Worm (Caenorhabditis elegans): ENCODE data around the gene AC3.5.

AC3.5 gene

ce11 chrV:10352928-10353427 is 35.3 kb upstream of the AC3.5 start, which contains the start of gene nol-56:
Gene nol-56, minus strand, starts transcription at chrV:10352978.
- TF ChIP-seq snpc-4 (tag; optimal IDR thresholded peaks at IDR 0.05) (peak; percentile 70), lsy-2 (tag; optimal IDR thresholded peaks at IDR 0.05) (peak; percentile 66 to 93), unc-55 (GFP tag; optimal IDR thresholded peaks at IDR 0.05) (peak; percentile 91), sem-4 (tag; optimal IDR thresholded peaks at IDR 0.05) (peak; percentile 78), R02D3.7 (tag; optimal IDR thresholded peaks at IDR 0.05) (no peak), nhr-6 (tag; optimal IDR thresholded peaks at IDR 0.05) (peak; percentile 59), nhr-23 (tag; optimal IDR thresholded peaks at IDR 0.05) (no peak), lin-11 (tag; optimal IDR thresholded peaks at IDR 0.05) (peak; percentile 69), aly-2 (tag; optimal IDR thresholded peaks at IDR 0.05) (no peak), egl-27 (tag; optimal IDR thresholded peaks at IDR 0.05) (no peak), blmp-1 (tag; optimal IDR thresholded peaks at IDR 0.05; ENCODE audit: insufficient read depth) (peak; percentile 26), sma-9 (GFP tag; optimal IDR thresholded peaks at IDR 0.05) (peak; percentile 79), sma-9 (tag; optimal IDR thresholded peaks at IDR 0.05) (no peak), nhr-25 (tag; optimal IDR thresholded peaks at IDR 0.05) (peak; percentile 85), nhr-77 (tag; optimal IDR thresholded peaks at IDR 0.05) (peak; percentile 10), gmeb-1 (tag; optimal IDR thresholded peaks at IDR 0.05) (peak; percentile 85), elt-1 (tag; optimal IDR thresholded peaks at IDR 0.05) (no peak), ztf-4 (tag; optimal IDR thresholded peaks at IDR 0.05) (peak; percentile 51), nhr-21 (tag; optimal IDR thresholded peaks at IDR 0.05) (peak; percentile 67), mab-5 (tag; optimal IDR thresholded peaks at IDR 0.05) (peak; percentile 83), ZK546.5 (tag; optimal IDR thresholded peaks at IDR 0.05) (peak; percentile 41), fos-1 (tag; optimal IDR thresholded peaks at IDR 0.05) (peak; percentile 60), C34F6.9 (tag; optimal IDR thresholded peaks at IDR 0.05) (peak; percentile 91), dmd-4 (tag; optimal IDR thresholded peaks at IDR 0.05) (no peak), ama-1 (optimal IDR thresholded peaks at IDR 0.05) (peak; percentile 27), nhr-237 (tag; optimal IDR thresholded peaks at IDR 0.05) (no peak), zag-1 (tag; optimal IDR thresholded peaks at IDR 0.05) (peak; percentile 6), F13H6.1 (tag; optimal IDR thresholded peaks at IDR 0.05) (peak; percentile 72), alr-1 (tag; optimal IDR thresholded peaks at IDR 0.05) (peak; percentile 15), nhr-129 (tag; optimal IDR thresholded peaks at IDR 0.05) (peak; percentile 77), crh-2 (tag; optimal IDR thresholded peaks at IDR 0.05) (peak; percentile 90), lin-13 (GFP tag; optimal IDR thresholded peaks at IDR 0.05) (peak; percentile 76), nhr-10 (tag; optimal IDR thresholded peaks at IDR 0.05) (no peak), sma-3 (GFP tag; optimal IDR thresholded peaks at IDR 0.05) (peak; percentile 81)

ce11 chrV:10355773-10356335 is 32.5 kb upstream of the AC3.5 start, which contains the start of gene sluh-7:
Gene sluh-7, minus strand, starts transcription at chrV:10355823.
- peak; percentile 30 for TF ChIP-seq nhr-129 (tag; optimal IDR thresholded peaks at IDR 0.05)
- TF ChIP-seq lsy-2 (tag; optimal IDR thresholded peaks at IDR 0.05), result peak; percentile 67 to 90
- TF ChIP-seq mdl-1 (tag; optimal IDR thresholded peaks at IDR 0.05), result no peak
- TF ChIP-seq egl-27 (tag; optimal IDR thresholded peaks at IDR 0.05), result peak; percentile 18
- TF ChIP-seq peb-1 (tag; optimal IDR thresholded peaks at IDR 0.05), result no peak
- TF ChIP-seq nhr-21 (tag; optimal IDR thresholded peaks at IDR 0.05), result peak; percentile 68
- TF ChIP-seq unc-62 (GFP tag; optimal IDR thresholded peaks at IDR 0.05), result no peak
- TF ChIP-seq nhr-10 (tag; optimal IDR thresholded peaks at IDR 0.05), result no peak
- TF ChIP-seq alr-1 (tag; optimal IDR thresholded peaks at IDR 0.05), result no peak
- peak; percentile 84 for TF ChIP-seq nhr-25 (tag; optimal IDR thresholded peaks at IDR 0.05)
- peak; percentile 16 for TF ChIP-seq fos-1 (tag; optimal IDR thresholded peaks at IDR 0.05)
- TF ChIP-seq crh-2 (tag; optimal IDR thresholded peaks at IDR 0.05), result peak; percentile 82
- TF ChIP-seq ceh-16 (tag; optimal IDR thresholded peaks at IDR 0.05), result peak; percentile 16
- peak; percentile 5 for TF ChIP-seq mab-5 (tag; optimal IDR thresholded peaks at IDR 0.05)
- TF ChIP-seq F13H6.1 (tag; optimal IDR thresholded peaks at IDR 0.05), result peak; percentile 82
- TF ChIP-seq C34F6.9 (tag; optimal IDR thresholded peaks at IDR 0.05), result peak; percentile 87
- no peak for TF ChIP-seq nhr-23 (tag; optimal IDR thresholded peaks at IDR 0.05)
- TF ChIP-seq unc-55 (GFP tag; optimal IDR thresholded peaks at IDR 0.05), result peak; percentile 89
- TF ChIP-seq lin-11 (tag; optimal IDR thresholded peaks at IDR 0.05), result peak; percentile 18
- no peak for TF ChIP-seq nhr-12 (tag; optimal IDR thresholded peaks at IDR 0.05)
- TF ChIP-seq nhr-6 (tag; optimal IDR thresholded peaks at IDR 0.05), result peak; percentile 65
- no peak for TF ChIP-seq zag-1 (tag; optimal IDR thresholded peaks at IDR 0.05)
- TF ChIP-seq gmeb-1 (tag; optimal IDR thresholded peaks at IDR 0.05), result peak; percentile 94
- TF ChIP-seq unc-39 (tag; optimal IDR thresholded peaks at IDR 0.05), result no peak
- TF ChIP-seq sma-9 (GFP tag; optimal IDR thresholded peaks at IDR 0.05), result peak; percentile 92
- no peak for TF ChIP-seq sma-9 (tag; optimal IDR thresholded peaks at IDR 0.05)
- TF ChIP-seq mbf-1 (tag; optimal IDR thresholded peaks at IDR 0.05), result no peak
- peak; percentile 64 for TF ChIP-seq sem-4 (tag; optimal IDR thresholded peaks at IDR 0.05)
- no peak for TF ChIP-seq ama-1 (optimal IDR thresholded peaks at IDR 0.05)
- peak; percentile 69 for TF ChIP-seq snpc-4 (tag; optimal IDR thresholded peaks at IDR 0.05)
- peak; percentile 80 for TF ChIP-seq lin-13 (GFP tag; optimal IDR thresholded peaks at IDR 0.05)
- peak; percentile 84 for TF ChIP-seq sma-3 (GFP tag; optimal IDR thresholded peaks at IDR 0.05)
- no peak for TF ChIP-seq ceh-82 (tag; optimal IDR thresholded peaks at IDR 0.05)
- no peak for TF ChIP-seq skn-1 (tag; optimal IDR thresholded peaks at IDR 0.05)
